Worm (Caenorhabditis elegans) whole organism, L2 larva: ENCODE measurements around the gene ttc-7.

ENCODE experiments used
- R02D3.7 ChIP-seq: fragments of 150-350 bp; optimal IDR thresholded peaks from 2 replicates; lab custom pipeline; 2014; ENCODE audit warnings: missing biosample characterization, missing genetic modification characterization
- aly-2 ChIP-seq: fragments of 150-350 bp; optimal IDR thresholded peaks from 2 replicates; lab custom pipeline; 2014; ENCODE audit warnings: missing biosample characterization, missing genetic modification characterization
- ama-1 ChIP-seq: fragments of 150-350 bp; optimal IDR thresholded peaks from 2 replicates; lab custom pipeline; 2018; ENCODE audit warnings: inconsistent platforms
- ceh-16 ChIP-seq: fragments of 150-350 bp; optimal IDR thresholded peaks from 2 replicates; lab custom pipeline; 2014; ENCODE audit warnings: missing biosample characterization, missing genetic modification characterization
- ceh-82 ChIP-seq: fragments of 150-350 bp; optimal IDR thresholded peaks from 2 replicates; lab custom pipeline; 2014; ENCODE audit warnings: missing biosample characterization, missing genetic modification characterization
- lin-39 ChIP-seq: fragments of 150-350 bp; optimal IDR thresholded peaks from 2 replicates; lab custom pipeline; 2014; ENCODE audit warnings: missing biosample characterization, missing genetic modification reagents, missing genetic modification characterization
- nhr-11 ChIP-seq: fragments of 150-350 bp; optimal IDR thresholded peaks from 2 replicates; lab custom pipeline; 2014; ENCODE audit warnings: missing biosample characterization, missing genetic modification characterization
- snpc-4 ChIP-seq: fragments of 150-350 bp; optimal IDR thresholded peaks from 2 replicates; lab custom pipeline; 2014; ENCODE audit warnings: missing biosample characterization, missing genetic modification characterization

DNA sequence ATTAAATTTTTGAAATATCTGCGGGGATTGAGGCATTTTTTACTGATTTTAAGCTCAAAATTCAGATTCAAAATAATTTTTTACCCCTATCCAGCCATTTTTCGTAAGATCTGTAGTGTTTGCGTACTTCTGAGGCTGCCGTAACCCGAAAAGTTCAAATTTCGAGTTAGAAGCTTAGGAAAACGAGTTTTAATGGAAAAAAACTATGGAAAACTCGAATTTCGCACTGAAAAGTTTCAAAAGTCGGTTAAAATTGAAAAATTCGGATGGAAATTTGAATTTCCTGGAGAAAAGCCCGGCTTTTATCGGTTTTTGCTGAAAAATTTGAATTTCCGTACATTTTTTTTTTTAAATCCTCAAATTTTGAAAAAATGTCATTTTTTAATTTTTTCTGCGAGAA lies 43.7 kb downstream of the ttc-7 start:
- TF ChIP-seq ceh-16 (tag; lab: Kevin White, UChicago) (no peak), ceh-82 (tag; lab: Kevin White, UChicago) (no peak), aly-2 (tag; lab: Kevin White, UChicago) (no peak), snpc-4 (no peak), lin-39 (tag; lab: Kevin White, UChicago) (no peak), nhr-11 (tag; lab: Kevin White, UChicago) (no peak), ama-1 (lab: Kevin White, UChicago) (no peak), R02D3.7 (tag; lab: Kevin White, UChicago) (no peak)
